Fruit fly (Drosophila melanogaster) whole organism, prepupa: ENCODE results near the gene Dnali1.
A peak's percentile ranks its signal among the peaks of the same experiment; 100 is the strongest.

Experiments used
- Blimp-1 ChIP-seq: fragments of 200-800 bp; sonication (Bioruptor generic); optimal IDR thresholded peaks from 3 replicates; lab custom pipeline; 2017; ENCODE audit warnings: missing biosample characterization, missing genetic modification characterization, mild to moderate bottlenecking, moderate library complexity, missing genetic modification reagents
- CG10631 ChIP-seq: fragments of 200-800 bp; sonication (Bioruptor generic); optimal IDR thresholded peaks from 2 replicates; lab custom pipeline; 2016; ENCODE audit warnings: missing biosample characterization, missing genetic modification characterization
- CG10669 ChIP-seq: fragments of 200-800 bp; sonication (Bioruptor generic); optimal IDR thresholded peaks from 3 replicates; lab custom pipeline; 2018; ENCODE audit warnings: missing biosample characterization, mild to moderate bottlenecking, missing genetic modification characterization, moderate library complexity
- CG11294 ChIP-seq: fragments of 200-800 bp; sonication (Bioruptor generic); IDR thresholded peaks from 2 replicates; pipeline ENCODE4 v1.3.6; 2022; ENCODE audit warnings: missing biosample characterization, missing genetic modification characterization
- CG11762 ChIP-seq: fragments of 200-800 bp; sonication (Bioruptor generic); optimal IDR thresholded peaks from 3 replicates; lab custom pipeline; 2016; ENCODE audit warnings: missing biosample characterization, missing genetic modification characterization; ENCODE audit not compliant: insufficient read depth
- CG11902 ChIP-seq: fragments of 200-800 bp; sonication (Bioruptor generic); optimal IDR thresholded peaks from 3 replicates; lab custom pipeline; 2016; ENCODE audit warnings: missing biosample characterization, missing genetic modification characterization
- CG15336 ChIP-seq: fragments of 200-800 bp; sonication (Bioruptor generic); IDR thresholded peaks from 2 replicates; pipeline ENCODE4 v1.3.6; 2022; ENCODE audit warnings: missing biosample characterization, missing genetic modification characterization
- CG1621 ChIP-seq: fragments of 200-800 bp; sonication (Bioruptor generic); optimal IDR thresholded peaks from 3 replicates; lab custom pipeline; 2018; ENCODE audit warnings: missing biosample characterization, mild to moderate bottlenecking, missing genetic modification characterization
- CG3032 ChIP-seq: fragments of 200-800 bp; optimal IDR thresholded peaks from 2 replicates; lab custom pipeline; 2019; ENCODE audit warnings: missing biosample characterization, mild to moderate bottlenecking, missing genetic modification characterization, moderate library complexity
- CG31627 ChIP-seq: fragments of 200-800 bp; sonication (Bioruptor generic); optimal IDR thresholded peaks from 3 replicates; lab custom pipeline; 2016; ENCODE audit warnings: missing biosample characterization, missing genetic modification characterization
- CG32006 ChIP-seq: fragments of 200-800 bp; sonication (Bioruptor generic); optimal IDR thresholded peaks from 3 replicates; lab custom pipeline; 2017; ENCODE audit warnings: missing biosample characterization, mild to moderate bottlenecking, missing genetic modification characterization
- CG34406 ChIP-seq: fragments of 200-800 bp; sonication (Bioruptor generic); optimal IDR thresholded peaks from 3 replicates; lab custom pipeline; 2016; ENCODE audit warnings: missing biosample characterization, missing genetic modification characterization
- CG3919 ChIP-seq: fragments of 200-800 bp; sonication (Bioruptor generic); optimal IDR thresholded peaks from 3 replicates; lab custom pipeline; 2016; ENCODE audit warnings: missing biosample characterization, missing genetic modification characterization
- CG4318 ChIP-seq: fragments of 200-800 bp; sonication (Bioruptor generic); optimal IDR thresholded peaks from 3 replicates; lab custom pipeline; 2017; ENCODE audit warnings: missing biosample characterization, mild to moderate bottlenecking, missing genetic modification characterization
- CG6163 ChIP-seq: fragments of 200-800 bp; sonication (Bioruptor generic); IDR thresholded peaks from 3 replicates; pipeline ENCODE4 v1.3.6; 2022; ENCODE audit warnings: missing biosample characterization, missing genetic modification characterization
- CG6276 ChIP-seq: fragments of 200-800 bp; sonication (Bioruptor generic); optimal IDR thresholded peaks from 2 replicates; lab custom pipeline; 2017; ENCODE audit warnings: missing biosample characterization, mild to moderate bottlenecking, missing genetic modification characterization
- CG6808 ChIP-seq: fragments of 200-800 bp; sonication (Bioruptor generic); optimal IDR thresholded peaks from 3 replicates; lab custom pipeline; 2017; ENCODE audit warnings: missing biosample characterization, missing genetic modification characterization, mild to moderate bottlenecking, moderate library complexity, missing genetic modification reagents
- CG6854 ChIP-seq: fragments of 200-800 bp; sonication (Bioruptor generic); optimal IDR thresholded peaks from 2 replicates; lab custom pipeline; 2017; ENCODE audit warnings: missing biosample characterization, mild to moderate bottlenecking, missing genetic modification characterization
- CG8119 ChIP-seq: fragments of 200-800 bp; sonication (Bioruptor generic); IDR thresholded peaks from 3 replicates; pipeline ENCODE4 v1.3.6; 2022; ENCODE audit warnings: missing biosample characterization, missing genetic modification characterization
- CG8319 ChIP-seq: fragments of 200-800 bp; sonication (Bioruptor generic); optimal IDR thresholded peaks from 3 replicates; lab custom pipeline; 2016; ENCODE audit warnings: missing biosample characterization, missing genetic modification characterization
- CG8632 ChIP-seq: fragments of 200-800 bp; sonication (Bioruptor generic); optimal IDR thresholded peaks from 3 replicates; lab custom pipeline; 2016; ENCODE audit warnings: missing biosample characterization, missing genetic modification characterization
- Eip75B ChIP-seq: fragments of 200-800 bp; sonication (Bioruptor generic); optimal IDR thresholded peaks from 3 replicates; lab custom pipeline; 2016; ENCODE audit warnings: missing biosample characterization, missing genetic modification characterization
- Eip78C ChIP-seq: fragments of 200-800 bp; sonication (Bioruptor generic); peaks from one replicate; lab custom pipeline; 2016; ENCODE audit warnings: missing biosample characterization, missing genetic modification characterization
- Eip93F ChIP-seq: fragments of 200-800 bp; sonication (Bioruptor generic); optimal IDR thresholded peaks from 2 replicates; lab custom pipeline; 2016; ENCODE audit warnings: missing biosample characterization, mild to moderate bottlenecking, missing genetic modification characterization
- Ets96B ChIP-seq: fragments of 200-800 bp; optimal IDR thresholded peaks from 2 replicates; lab custom pipeline; 2019; ENCODE audit warnings: missing biosample characterization, mild to moderate bottlenecking, missing genetic modification characterization, moderate library complexity
- Gug ChIP-seq: fragments of 200-800 bp; sonication (Bioruptor generic); IDR thresholded peaks from 2 replicates; pipeline ENCODE4 v1.3.6; 2022; ENCODE audit warnings: missing biosample characterization, missing genetic modification characterization
- Hr39 ChIP-seq: fragments of 200-800 bp; sonication (Bioruptor generic); optimal IDR thresholded peaks from 2 replicates; lab custom pipeline; 2016; ENCODE audit warnings: missing biosample characterization, missing genetic modification characterization
- Hr4 ChIP-seq: fragments of 200-800 bp; sonication (Bioruptor generic); optimal IDR thresholded peaks from 3 replicates; lab custom pipeline; 2016; ENCODE audit warnings: missing biosample characterization, missing genetic modification characterization
- Lpt ChIP-seq: fragments of 200-800 bp; sonication (Bioruptor generic); optimal IDR thresholded peaks from 3 replicates; lab custom pipeline; 2016; ENCODE audit warnings: missing biosample characterization, missing genetic modification characterization
- Met ChIP-seq: fragments of 200-800 bp; sonication (Bioruptor generic); optimal IDR thresholded peaks from 3 replicates; lab custom pipeline; 2016; ENCODE audit warnings: missing biosample characterization, missing genetic modification characterization
- OdsH ChIP-seq: fragments of 200-800 bp; sonication (Bioruptor generic); optimal IDR thresholded peaks from 3 replicates; lab custom pipeline; 2016; ENCODE audit warnings: missing biosample characterization, missing genetic modification characterization
- Sox14 ChIP-seq: fragments of 200-800 bp; sonication (Bioruptor generic); optimal IDR thresholded peaks from 3 replicates; lab custom pipeline; 2016; ENCODE audit warnings: missing biosample characterization, missing genetic modification characterization
- Sox15 ChIP-seq: fragments of 200-800 bp; sonication (Bioruptor generic); optimal IDR thresholded peaks from 3 replicates; lab custom pipeline; 2016; ENCODE audit warnings: missing biosample characterization, missing genetic modification characterization
- achi ChIP-seq: fragments of 200-800 bp; sonication (Bioruptor generic); optimal IDR thresholded peaks from 3 replicates; lab custom pipeline; 2016; ENCODE audit warnings: missing biosample characterization, missing genetic modification characterization
- acj6 ChIP-seq: fragments of 200-800 bp; sonication (Bioruptor generic); optimal IDR thresholded peaks from 3 replicates; lab custom pipeline; 2016; ENCODE audit warnings: missing biosample characterization, missing genetic modification characterization
- cyc ChIP-seq: fragments of 200-800 bp; sonication (Bioruptor generic); optimal IDR thresholded peaks from 3 replicates; lab custom pipeline; 2016; ENCODE audit warnings: missing biosample characterization, missing genetic modification characterization
- dac ChIP-seq: fragments of 200-800 bp; sonication (Bioruptor generic); optimal IDR thresholded peaks from 2 replicates; lab custom pipeline; 2017; ENCODE audit warnings: missing biosample characterization, mild to moderate bottlenecking, missing genetic modification characterization
- eg ChIP-seq: fragments of 200-800 bp; sonication (Bioruptor generic); IDR thresholded peaks from 3 replicates; pipeline ENCODE4 v1.3.6; 2022; ENCODE audit warnings: missing biosample characterization, missing genetic modification characterization
- esn ChIP-seq: fragments of 200-800 bp; sonication (Bioruptor generic); optimal IDR thresholded peaks from 2 replicates; lab custom pipeline; 2016; ENCODE audit warnings: missing biosample characterization, mild to moderate bottlenecking, missing genetic modification characterization, moderate library complexity
- fd85E ChIP-seq: fragments of 200-800 bp; sonication (Bioruptor generic); optimal IDR thresholded peaks from 3 replicates; lab custom pipeline; 2016; ENCODE audit warnings: missing biosample characterization, missing genetic modification characterization
- fkh ChIP-seq: fragments of 200-800 bp; sonication (Bioruptor generic); optimal IDR thresholded peaks from 3 replicates; lab custom pipeline; 2017; ENCODE audit warnings: missing biosample characterization, mild to moderate bottlenecking, missing genetic modification characterization, moderate library complexity
- lz ChIP-seq: fragments of 200-800 bp; sonication (Bioruptor generic); optimal IDR thresholded peaks from 3 replicates; lab custom pipeline; 2016; ENCODE audit warnings: missing biosample characterization, missing genetic modification characterization
- net ChIP-seq: fragments of 200-800 bp; sonication (Bioruptor generic); optimal IDR thresholded peaks from 3 replicates; lab custom pipeline; 2016; ENCODE audit warnings: missing biosample characterization, missing genetic modification characterization
- pdm3 ChIP-seq: fragments of 200-800 bp; sonication (Bioruptor generic); optimal IDR thresholded peaks from 3 replicates; lab custom pipeline; 2016; ENCODE audit warnings: missing biosample characterization, missing genetic modification characterization
- salr ChIP-seq, 2 experiments: fragments of 200-800 bp; sonication (Bioruptor generic); optimal IDR thresholded peaks; 3 replicates each; lab custom pipeline; 2016 to 2018; ENCODE audit warnings: missing biosample characterization in 2 of 2, missing genetic modification characterization in 2 of 2, mild to moderate bottlenecking in 1 of 2
- spab ChIP-seq: fragments of 200-800 bp; sonication (Bioruptor generic); optimal IDR thresholded peaks from 2 replicates; lab custom pipeline; 2017; ENCODE audit warnings: missing biosample characterization, mild to moderate bottlenecking, missing genetic modification characterization, missing genetic modification reagents
- ss ChIP-seq, 2 experiments: fragments of 200-800 bp; sonication (Bioruptor generic); optimal IDR thresholded peaks; 2 replicates in 1 of 2; 3 replicates in 1 of 2; lab custom pipeline; 2017 to 2018; ENCODE audit warnings: mild to moderate bottlenecking in 2 of 2, missing biosample characterization in 2 of 2, missing genetic modification characterization in 2 of 2, moderate library complexity in 1 of 2
- topi ChIP-seq: fragments of 200-800 bp; sonication (Bioruptor generic); optimal IDR thresholded peaks from 3 replicates; lab custom pipeline; 2016; ENCODE audit warnings: missing biosample characterization, missing genetic modification characterization
- vri ChIP-seq: fragments of 200-800 bp; sonication (Bioruptor generic); optimal IDR thresholded peaks from 3 replicates; lab custom pipeline; 2016; ENCODE audit warnings: missing biosample characterization, mild to moderate bottlenecking, missing genetic modification characterization

The Dnali1 gene

DNA sequence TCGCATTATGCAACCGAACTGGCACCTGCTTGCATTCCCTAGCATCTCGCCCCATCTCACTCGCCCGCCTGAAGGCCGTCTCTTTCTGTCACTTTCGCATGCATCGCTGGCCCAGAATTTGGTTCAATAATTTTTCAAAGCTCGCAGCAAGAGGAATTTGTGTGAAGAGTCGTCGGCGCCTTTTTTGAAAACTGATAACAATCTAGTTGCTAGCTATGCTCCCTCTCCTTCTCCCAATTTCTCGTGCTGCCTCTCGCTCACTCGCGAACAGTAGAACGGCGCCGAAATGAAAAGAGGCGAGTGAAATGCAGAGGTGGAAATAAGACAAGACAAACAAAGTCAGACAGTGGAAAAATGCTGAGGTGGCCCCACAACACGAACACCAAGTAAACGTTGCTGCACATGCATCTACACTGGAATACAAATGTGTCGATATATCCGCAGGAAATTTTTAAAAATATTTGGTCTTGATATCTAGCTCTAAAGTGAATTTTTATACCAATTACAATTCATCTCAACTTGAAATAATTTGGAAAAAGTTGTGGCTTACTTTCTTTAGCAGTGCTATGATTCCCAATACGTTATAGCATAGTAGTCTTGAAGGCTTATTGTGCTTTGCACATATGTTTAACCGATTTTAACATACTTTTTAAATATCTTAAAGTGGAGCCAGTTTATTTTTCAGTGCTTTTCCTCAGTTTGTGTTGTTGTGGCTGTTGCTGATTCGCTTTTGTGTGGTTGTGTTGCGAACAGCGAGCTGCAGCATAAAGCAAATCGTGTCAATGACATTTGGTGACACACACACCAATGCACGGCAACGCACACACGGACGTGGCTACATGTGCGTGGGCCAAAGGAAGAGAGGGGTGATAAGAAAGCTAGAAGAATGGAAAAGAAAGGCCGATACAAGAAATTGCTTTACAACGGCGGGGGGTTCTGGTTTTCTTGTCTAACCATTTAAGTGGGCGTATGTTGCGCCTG lies 41.9 kb downstream of the Dnali1 start:
- TF ChIP-seq Ets96B (tag; lab: Kevin White, UChicago): peak; percentile 83
- peak; percentile 73 for TF ChIP-seq lz (GFP tag; lab: Kevin White, UChicago)
- TF ChIP-seq fkh (GFP tag; lab: Kevin White, UChicago): peak; percentile 56
- TF ChIP-seq Met (GFP tag; lab: Kevin White, UChicago): peak; percentile 79
- peak; percentile 78 for TF ChIP-seq CG31627 (GFP tag; lab: Kevin White, UChicago)
- no peak for TF ChIP-seq vri (GFP tag; lab: Kevin White, UChicago)
- TF ChIP-seq CG3032 (tag; lab: Kevin White, UChicago): peak; percentile 84
- peak; percentile 90 for TF ChIP-seq net (GFP tag; lab: Kevin White, UChicago)
- peak; percentile 70 for TF ChIP-seq cyc (GFP tag; lab: Kevin White, UChicago)
- peak; percentile 10 for TF ChIP-seq CG6854
- TF ChIP-seq CG4318: peak; percentile 95
- TF ChIP-seq CG8632 (GFP tag; lab: Kevin White, UChicago): peak; percentile 72
- TF ChIP-seq Sox15 (GFP tag; lab: Kevin White, UChicago): peak; percentile 39
- peak; percentile 68 to 96 for TF ChIP-seq salr (GFP tag; optimal IDR thresholded peaks at IDR 0.05; lab: Kevin White, UChicago)
- peak; percentile 79 for TF ChIP-seq CG6808 (GFP tag; lab: Kevin White, UChicago)
- TF ChIP-seq eg: peak; percentile 91
- peak; percentile 76 for TF ChIP-seq topi (GFP tag; lab: Kevin White, UChicago)
- TF ChIP-seq achi (GFP tag; lab: Kevin White, UChicago): peak; percentile 88
- peak; percentile 90 for TF ChIP-seq CG3919 (GFP tag; lab: Kevin White, UChicago)
- peak; percentile 97 for TF ChIP-seq Eip78C
- peak; percentile 87 for TF ChIP-seq CG11294 (GFP tag; lab: Robert Waterston, UW)
- peak; percentile 85 for TF ChIP-seq CG6163 (GFP tag; lab: Robert Waterston, UW)
- peak; percentile 89 for TF ChIP-seq CG10631 (GFP tag; lab: Kevin White, UChicago)
- peak; percentile 58 for TF ChIP-seq CG11902 (GFP tag; lab: Kevin White, UChicago)
- peak; percentile 93 for TF ChIP-seq OdsH (GFP tag; lab: Kevin White, UChicago)
- TF ChIP-seq esn (GFP tag; lab: Kevin White, UChicago): peak; percentile 76
- TF ChIP-seq CG15336 (GFP tag; lab: Robert Waterston, UW): peak; percentile 97
- TF ChIP-seq CG8319: peak; percentile 56
- no peak for TF ChIP-seq Eip93F (GFP tag; lab: Kevin White, UChicago)
- TF ChIP-seq pdm3 (GFP tag; lab: Kevin White, UChicago): peak; percentile 90
- peak; percentile 76 for TF ChIP-seq CG1621
- peak; percentile 96 for TF ChIP-seq dac (GFP tag; lab: Kevin White, UChicago)
- TF ChIP-seq acj6 (GFP tag; lab: Kevin White, UChicago): peak; percentile 87
- TF ChIP-seq CG10669 (GFP tag; lab: Kevin White, UChicago): peak; percentile 82
- peak; percentile 92 for TF ChIP-seq Sox14 (GFP tag; lab: Kevin White, UChicago)
- TF ChIP-seq CG11762: peak; percentile 81
- TF ChIP-seq Gug (GFP tag; lab: Robert Waterston, UW): peak; percentile 86
- peak; percentile 87 for TF ChIP-seq Eip75B (GFP tag; lab: Kevin White, UChicago)
- no peak for TF ChIP-seq fd85E (GFP tag; lab: Kevin White, UChicago)
- TF ChIP-seq Hr4 (GFP tag; lab: Kevin White, UChicago): peak; percentile 97
- peak; percentile 97 for TF ChIP-seq CG8119 (GFP tag; lab: Robert Waterston, UW)
- TF ChIP-seq CG34406 (GFP tag; lab: Kevin White, UChicago): peak; percentile 73
- peak; percentile 98 for TF ChIP-seq CG32006 (GFP tag; lab: Kevin White, UChicago)
- TF ChIP-seq ss (GFP tag; optimal IDR thresholded peaks at IDR 0.05; lab: Kevin White, UChicago): peak; percentile 68 to 75
- TF ChIP-seq Blimp-1 (GFP tag; lab: Kevin White, UChicago): peak; percentile 0
- peak; percentile 80 for TF ChIP-seq Hr39 (GFP tag; lab: Kevin White, UChicago)
- peak; percentile 95 for TF ChIP-seq CG6276 (GFP tag; lab: Kevin White, UChicago)
- peak; percentile 96 for TF ChIP-seq Lpt
- peak; percentile 77 for TF ChIP-seq spab (GFP tag; lab: Kevin White, UChicago)
